Fruit fly (Drosophila melanogaster) whole organism, embryonic: ENCODE results near the gene CG44837.

Experiments used
- CG10565 ChIP-seq: fragments of 200-800 bp; sonication (Bioruptor generic); optimal IDR thresholded peaks from 3 replicates; lab custom pipeline; 2016; ENCODE audit warnings: missing biosample characterization, mild to moderate bottlenecking, missing genetic modification characterization
- CG11504 ChIP-seq: fragments of 200-800 bp; sonication (Bioruptor generic); optimal IDR thresholded peaks from 3 replicates; lab custom pipeline; 2019; ENCODE audit warnings: missing biosample characterization, mild to moderate bottlenecking, missing genetic modification characterization, moderate library complexity
- btn ChIP-seq: fragments of 200-800 bp; sonication (Bioruptor generic); optimal IDR thresholded peaks from 2 replicates; lab custom pipeline; 2016; ENCODE audit warnings: missing biosample characterization, missing genetic modification characterization
- jumu ChIP-seq: fragments of 200-800 bp; sonication (Bioruptor generic); optimal IDR thresholded peaks from 3 replicates; lab custom pipeline; 2016; ENCODE audit warnings: missing biosample characterization, missing genetic modification characterization

- TF ChIP-seq jumu (GFP tag; lab: Kevin White, UChicago): no peak
- TF ChIP-seq CG11504 (tag; lab: Kevin White, UChicago): no peak
- TF ChIP-seq CG10565 (GFP tag; lab: Kevin White, UChicago): no peak
- TF ChIP-seq btn: no peak
Observed at dm6 chr3L:11966104-11966503, 27.4 kb upstream of the CG44837 start, which contains the start of gene prc.
